In genomic region chrX:2707377-2708090, dm6 we compare ENCODE assay signal across 1 fruit fly cellular context.
TF ChIP-seq lines count a peak whose summit lies in the region.

CG2680 (minus strand) TSS chrX:2707427.

TF ChIP-seq in whole organism, embryonic, 481 proteins besides CTCF, POLR2A, EP300 and RAD21 (continued from another document):
- 0 out of 2 replicates have a peak, but pooled peaks have one; percentile 34 for TF ChIP-seq crol (GFP tag; IDR thresholded peaks at IDR 0.05; lab: Robert Waterston, UW)
- peak; percentile 98 for TF ChIP-seq CG15514 (GFP tag; optimal IDR thresholded peaks at IDR 0.05; lab: Kevin White, UChicago)
- TF ChIP-seq B-H1 (GFP tag; IDR thresholded peaks at IDR 0.05; lab: Robert Waterston, UW): no peak
- no peak for TF ChIP-seq inv (GFP tag; IDR thresholded peaks at IDR 0.05; lab: Robert Waterston, UW; ENCODE audit: partially characterized antibody)
- no peak for TF ChIP-seq CG34376 (GFP tag; optimal IDR thresholded peaks at IDR 0.05; lab: Kevin White, UChicago)
- TF ChIP-seq otp (GFP tag; IDR thresholded peaks at IDR 0.05; lab: Robert Waterston, UW): no peak
- no peak for TF ChIP-seq CG12071 (GFP tag; optimal IDR thresholded peaks at IDR 0.05; lab: Kevin White, UChicago)
- TF ChIP-seq slou (GFP tag; optimal IDR thresholded peaks at IDR 0.05; lab: Kevin White, UChicago): no peak
- TF ChIP-seq corto (GFP tag; optimal IDR thresholded peaks at IDR 0.05; lab: Kevin White, UChicago): no peak
- TF ChIP-seq sd (tag; optimal IDR thresholded peaks at IDR 0.05; lab: Kevin White, UChicago): no peak
- no peak for TF ChIP-seq D (optimal IDR thresholded peaks at IDR 0.05; lab: Kevin White, UChicago)
- TF ChIP-seq D (GFP tag; optimal IDR thresholded peaks at IDR 0.05; lab: Kevin White, UChicago): no peak
- no peak for TF ChIP-seq CG34224 (GFP tag; IDR thresholded peaks at IDR 0.05; lab: Robert Waterston, UW; ENCODE audit: partially characterized antibody)
- TF ChIP-seq Hr51 (GFP tag; optimal IDR thresholded peaks at IDR 0.05; lab: Kevin White, UChicago): no peak
- TF ChIP-seq CG8944 (GFP tag; optimal IDR thresholded peaks at IDR 0.05; lab: Kevin White, UChicago): no peak
- no peak for TF ChIP-seq nau (GFP tag; optimal IDR thresholded peaks at IDR 0.05; lab: Kevin White, UChicago)
- no peak for TF ChIP-seq CG9437 (GFP tag; optimal IDR thresholded peaks at IDR 0.05; lab: Kevin White, UChicago)
- TF ChIP-seq gt (GFP tag; IDR thresholded peaks at IDR 0.05; lab: Robert Waterston, UW): no peak
- TF ChIP-seq Hr39 (optimal IDR thresholded peaks at IDR 0.05; lab: Kevin White, UChicago): no peak
- TF ChIP-seq abd-A (tag; optimal IDR thresholded peaks at IDR 0.05; lab: Kevin White, UChicago): no peak
- no peak for TF ChIP-seq Hand (GFP tag; optimal IDR thresholded peaks at IDR 0.05; lab: Kevin White, UChicago)
- TF ChIP-seq CG15601 (tag; optimal IDR thresholded peaks at IDR 0.05; lab: Kevin White, UChicago): peak; percentile 55
- no peak for TF ChIP-seq peb (GFP tag; IDR thresholded peaks at IDR 0.05; lab: Robert Waterston, UW)
- no peak for TF ChIP-seq psq (GFP tag; optimal IDR thresholded peaks at IDR 0.05; lab: Kevin White, UChicago)
- TF ChIP-seq gfzf (GFP tag; optimal IDR thresholded peaks at IDR 0.05; lab: Kevin White, UChicago): no peak
- no peak for TF ChIP-seq Hey (tag; optimal IDR thresholded peaks at IDR 0.05; lab: Kevin White, UChicago)
- TF ChIP-seq exex (tag; optimal IDR thresholded peaks at IDR 0.05; lab: Kevin White, UChicago): no peak
- no peak for TF ChIP-seq zf30C (GFP tag; optimal IDR thresholded peaks at IDR 0.05; lab: Kevin White, UChicago)
- peak; percentile 39 for TF ChIP-seq ERR (GFP tag; optimal IDR thresholded peaks at IDR 0.05; lab: Kevin White, UChicago)
